Fruit fly (Drosophila melanogaster): ENCODE results near the gene CG3281.

Gene CG3281

DNA sequence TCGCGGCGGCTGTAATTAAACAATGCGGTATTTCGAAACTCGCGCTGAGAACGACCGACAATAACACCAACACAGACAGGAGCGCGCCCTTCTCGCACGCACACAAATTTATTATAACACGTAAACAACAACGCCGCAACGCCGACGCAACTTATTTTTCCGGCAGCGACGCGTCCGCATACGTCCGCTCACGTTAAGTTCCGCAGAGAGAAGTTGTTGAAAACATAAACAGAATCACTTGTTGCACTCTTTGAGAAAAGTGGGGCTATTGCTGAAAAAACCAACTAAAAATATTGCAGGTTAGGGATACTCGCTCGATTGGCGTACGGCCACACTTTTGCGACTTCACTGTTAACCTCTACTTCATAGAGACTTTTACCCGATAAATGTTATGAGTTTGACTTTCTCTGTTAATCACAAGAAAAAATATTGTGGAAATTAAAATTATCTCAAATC is 13.7 kb downstream of the CG3281 start, which contains the start of gene Cad87A:
TSS of gene Cad87A (minus strand) at position 227 of the 456 bp plus-strand sequence.
- peak; percentile 3 for TF ChIP-seq CG3032 (tag; optimal IDR thresholded peaks at IDR 0.05)
- TF ChIP-seq ss (GFP tag; optimal IDR thresholded peaks at IDR 0.05) = peak; percentile 51 to 55
- TF ChIP-seq dsx (GFP tag; optimal IDR thresholded peaks at IDR 0.05; ENCODE audit: poor library complexity, severe bottlenecking) = peak; percentile 45
- TF ChIP-seq CG1621 (tag; optimal IDR thresholded peaks at IDR 0.05) = peak; percentile 44
- TF ChIP-seq acj6 (GFP tag; optimal IDR thresholded peaks at IDR 0.05) = no peak
- TF ChIP-seq esn (GFP tag; optimal IDR thresholded peaks at IDR 0.05) = no peak
- peak; percentile 82 for TF ChIP-seq fkh (GFP tag; optimal IDR thresholded peaks at IDR 0.05)
- TF ChIP-seq CG32006 (GFP tag; optimal IDR thresholded peaks at IDR 0.05) = no peak
- peak; percentile 64 for TF ChIP-seq Eip78C (GFP tag)
- no peak for TF ChIP-seq CG11294 (GFP tag; IDR thresholded peaks at IDR 0.05)
- peak; percentile 17 for TF ChIP-seq vri (GFP tag; optimal IDR thresholded peaks at IDR 0.05)
- no peak for TF ChIP-seq dac (GFP tag; optimal IDR thresholded peaks at IDR 0.05)
- TF ChIP-seq CG15336 (GFP tag; IDR thresholded peaks at IDR 0.05) = no peak
- TF ChIP-seq CG6854 (GFP tag; optimal IDR thresholded peaks at IDR 0.05) = peak; percentile 19
- TF ChIP-seq svp (GFP tag) = no peak
- TF ChIP-seq Ets21C (GFP tag; optimal IDR thresholded peaks at IDR 0.05) = no peak

DNA sequence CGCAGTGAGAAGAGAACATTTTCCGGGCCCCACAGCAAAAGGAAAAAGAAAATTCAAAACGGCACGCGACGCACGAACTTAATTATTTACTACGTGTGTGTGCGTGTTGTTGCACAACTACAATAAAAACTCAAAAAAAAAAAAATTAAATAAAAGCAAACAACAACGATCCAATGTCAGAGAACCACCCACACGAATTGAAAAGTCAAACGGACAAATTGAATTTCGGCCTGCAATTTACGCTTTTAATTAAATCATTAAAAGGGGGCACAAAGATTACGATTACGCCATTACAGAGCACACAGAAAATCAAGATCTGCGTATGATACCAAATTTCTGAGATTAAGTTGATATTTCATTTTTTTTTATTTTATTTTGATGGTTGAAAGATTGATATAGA is 14.6 kb downstream of the CG3281 start:
- TF ChIP-seq eg (GFP tag; IDR thresholded peaks at IDR 0.05) (0 out of 3 replicates have a peak, but pooled peaks have one; percentile 15), svp (GFP tag) (peak; percentile 33), CG32006 (GFP tag; optimal IDR thresholded peaks at IDR 0.05) (peak; percentile 11), spab (GFP tag; optimal IDR thresholded peaks at IDR 0.05) (no peak)

DNA sequence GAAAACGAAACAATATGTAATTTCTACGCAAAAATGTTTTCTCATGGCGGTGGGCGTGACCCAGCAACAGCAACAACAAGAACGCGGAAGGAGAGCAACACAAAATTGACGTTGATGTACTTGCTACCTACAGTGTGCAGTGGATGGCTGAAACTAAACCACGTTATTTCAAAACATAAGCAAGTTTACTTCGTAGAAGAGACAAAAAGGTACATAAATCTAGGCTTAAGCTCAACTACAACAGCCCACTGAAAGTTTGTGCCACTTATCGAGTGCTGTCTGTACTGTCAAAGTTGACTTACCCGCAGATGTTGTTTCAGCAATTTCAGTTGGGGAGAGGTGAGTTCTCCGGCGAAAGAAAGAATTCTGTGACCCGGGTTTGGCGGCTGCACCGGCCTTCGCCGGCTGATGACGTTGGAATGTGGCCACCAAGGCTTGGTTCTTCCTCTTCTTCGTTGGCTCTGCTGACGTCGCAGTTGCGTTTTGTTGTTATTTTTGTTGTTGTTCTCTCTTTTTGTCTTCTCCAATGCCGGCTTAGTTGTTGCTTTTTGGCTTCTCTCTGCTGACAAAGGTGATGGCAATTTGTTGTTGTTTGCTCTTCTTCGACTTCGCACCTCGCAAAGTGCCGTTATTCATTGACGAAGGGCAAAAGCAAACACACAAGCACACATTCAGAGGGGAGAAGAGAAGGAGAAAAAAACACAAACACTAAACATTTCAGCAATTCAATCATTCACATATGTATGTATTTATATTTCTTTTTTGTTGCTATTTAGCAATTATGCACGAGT is 15.3 kb downstream of the CG3281 start:
- TF ChIP-seq net (GFP tag; optimal IDR thresholded peaks at IDR 0.05) = peak; percentile 55
- peak; percentile 37 to 70 for TF ChIP-seq ss (GFP tag; optimal IDR thresholded peaks at IDR 0.05)
- TF ChIP-seq CG9139 (GFP tag; optimal IDR thresholded peaks at IDR 0.05) = no peak
- peak; percentile 35 for TF ChIP-seq fd59A (GFP tag; optimal IDR thresholded peaks at IDR 0.05)
- TF ChIP-seq svp (GFP tag) = peak; percentile 93
- TF ChIP-seq Ets21C (GFP tag; optimal IDR thresholded peaks at IDR 0.05) = peak; percentile 64
- TF ChIP-seq CG6276 (GFP tag; optimal IDR thresholded peaks at IDR 0.05) = peak; percentile 16
- peak; percentile 30 for TF ChIP-seq Hr4 (GFP tag; optimal IDR thresholded peaks at IDR 0.05)
- peak; percentile 74 for TF ChIP-seq eg (GFP tag; IDR thresholded peaks at IDR 0.05)
- peak; percentile 59 for TF ChIP-seq Ets96B (tag; optimal IDR thresholded peaks at IDR 0.05)
- TF ChIP-seq CG8119 (GFP tag; IDR thresholded peaks at IDR 0.05) = peak; percentile 41; the same call in 2 of the 3 replicates
- TF ChIP-seq CG11902 (GFP tag; optimal IDR thresholded peaks at IDR 0.05) = peak; percentile 50
- no peak for TF ChIP-seq Blimp-1 (GFP tag; optimal IDR thresholded peaks at IDR 0.05)
- peak; percentile 59 for TF ChIP-seq CG10631 (GFP tag; optimal IDR thresholded peaks at IDR 0.05)
- TF ChIP-seq fkh (GFP tag; optimal IDR thresholded peaks at IDR 0.05) = peak; percentile 67
- peak; percentile 65 for TF ChIP-seq pdm3 (GFP tag; optimal IDR thresholded peaks at IDR 0.05)
- peak; percentile 87 for TF ChIP-seq Hr39 (GFP tag; optimal IDR thresholded peaks at IDR 0.05)
- TF ChIP-seq CG4318 (GFP tag; optimal IDR thresholded peaks at IDR 0.05) = peak; percentile 30
- peak; percentile 62 for TF ChIP-seq CG10669 (GFP tag; optimal IDR thresholded peaks at IDR 0.05)
- TF ChIP-seq OdsH (GFP tag; optimal IDR thresholded peaks at IDR 0.05) = peak; percentile 63
- TF ChIP-seq Sox102F (GFP tag; optimal IDR thresholded peaks at IDR 0.05) = peak; percentile 79
- TF ChIP-seq CG3919 (GFP tag; optimal IDR thresholded peaks at IDR 0.05) = peak; percentile 64
- peak; percentile 75 for TF ChIP-seq Smox (GFP tag; optimal IDR thresholded peaks at IDR 0.05)
- TF ChIP-seq topi (GFP tag; optimal IDR thresholded peaks at IDR 0.05) = peak; percentile 80
- no peak for TF ChIP-seq dac (GFP tag; optimal IDR thresholded peaks at IDR 0.05)
- TF ChIP-seq CG8632 (GFP tag; optimal IDR thresholded peaks at IDR 0.05) = peak; percentile 55
- peak; percentile 21 to 45 for TF ChIP-seq salr (GFP tag; optimal IDR thresholded peaks at IDR 0.05)
- no peak for TF ChIP-seq Lpt (GFP tag; optimal IDR thresholded peaks at IDR 0.05)
- no peak for TF ChIP-seq Gug (GFP tag; IDR thresholded peaks at IDR 0.05)
- TF ChIP-seq Sox15 (GFP tag; optimal IDR thresholded peaks at IDR 0.05) = peak; percentile 39
- TF ChIP-seq achi (GFP tag; optimal IDR thresholded peaks at IDR 0.05) = peak; percentile 68
- no peak for TF ChIP-seq fd85E (GFP tag; optimal IDR thresholded peaks at IDR 0.05)
- peak; percentile 33 for TF ChIP-seq CG11762 (GFP tag; optimal IDR thresholded peaks at IDR 0.05; ENCODE audit: insufficient read depth)
